Worm (Caenorhabditis elegans) whole organism, L4 larva: ENCODE measurements around the gene fbxb-99.

Source experiments
- F37D6.2 ChIP-seq: sonication (generic microtip); optimal IDR thresholded peaks from 2 replicates; lab custom pipeline; 2016; ENCODE audit warnings: mild to moderate bottlenecking, missing genetic modification characterization, missing compliant biosample characterization
- F44E2.7 ChIP-seq: fragments of 200-800 bp; sonication (Bioruptor generic); IDR thresholded peaks from 2 replicates; pipeline ENCODE4 v2.1.2; 2022; ENCODE audit warnings: missing genetic modification characterization, missing compliant biosample characterization
- T26A8.4 ChIP-seq: fragments of 200-800 bp; sonication (Bioruptor generic); IDR thresholded peaks from 2 replicates; pipeline ENCODE4 v1.3.6; 2022; ENCODE audit warnings: missing genetic modification characterization, missing compliant biosample characterization
- Y48G9A.11 ChIP-seq: fragments of 200-800 bp; sonication (Bioruptor generic); IDR thresholded peaks from 2 replicates; pipeline ENCODE4 v1.3.6; 2022; ENCODE audit warnings: missing genetic modification reagents, missing genetic modification characterization, missing compliant biosample characterization
- Y5F2A.4 ChIP-seq: fragments of 200-800 bp; sonication (Bioruptor generic); optimal IDR thresholded peaks from 2 replicates; lab custom pipeline; 2018; ENCODE audit warnings: mild to moderate bottlenecking, missing genetic modification characterization, missing compliant biosample characterization
- ZK337.2 ChIP-seq: fragments of 200-800 bp; sonication (Bioruptor generic); IDR thresholded peaks from 2 replicates; pipeline ENCODE4 v1.3.6; 2022; ENCODE audit warnings: missing genetic modification reagents, missing genetic modification characterization, missing compliant biosample characterization
- ZK546.5 ChIP-seq, 2 experiments: sonication (generic microtip); optimal IDR thresholded peaks; 2 replicates each; lab custom pipeline; 2017; ENCODE audit warnings: missing biosample characterization in 2 of 2, missing genetic modification characterization in 2 of 2
- attf-4 ChIP-seq: sonication (generic microtip); optimal IDR thresholded peaks from 3 replicates; lab custom pipeline; 2017; ENCODE audit warnings: missing biosample characterization, missing genetic modification characterization
- ceh-20 ChIP-seq: fragments of 200-800 bp; sonication (Bioruptor generic); IDR thresholded peaks from 2 replicates; pipeline ENCODE4 v1.3.6; 2022; ENCODE audit warnings: missing genetic modification reagents, missing genetic modification characterization, missing compliant biosample characterization
- ceh-32 ChIP-seq: sonication (generic microtip); optimal IDR thresholded peaks from 2 replicates; lab custom pipeline; 2016; ENCODE audit warnings: mild to moderate bottlenecking, missing genetic modification characterization, missing compliant biosample characterization; ENCODE audit not compliant: poor library complexity
- cey-2 ChIP-seq: sonication (generic microtip); optimal IDR thresholded peaks from 3 replicates; lab custom pipeline; 2017; ENCODE audit warnings: missing genetic modification characterization, mild to moderate bottlenecking, missing compliant biosample characterization, antibody characterized with exemption, borderline replicate concordance; ENCODE audit not compliant: insufficient read depth
- ctbp-1 ChIP-seq: fragments of 200-800 bp; sonication (Bioruptor generic); IDR thresholded peaks from 2 replicates; pipeline ENCODE4 v1.3.6; 2022; ENCODE audit warnings: missing genetic modification reagents, missing genetic modification characterization, missing compliant biosample characterization
- daf-12 ChIP-seq: fragments of 150-350 bp; optimal IDR thresholded peaks from 2 replicates; lab custom pipeline; 2014; ENCODE audit warnings: missing biosample characterization, missing genetic modification reagents, missing genetic modification characterization
- daf-16 ChIP-seq, 3 experiments: sonication (generic microtip); optimal IDR thresholded peaks; 2 replicates each; lab custom pipeline; 2016 to 2017; ENCODE audit warnings: missing genetic modification characterization in 3 of 3, missing genetic modification reagents in 3 of 3, mild to moderate bottlenecking in 2 of 3, missing compliant biosample characterization in 2 of 3, missing biosample characterization in 1 of 3, moderate library complexity in 1 of 3
- dmd-6 ChIP-seq: fragments of 200-800 bp; sonication (Bioruptor generic); IDR thresholded peaks from 2 replicates; pipeline ENCODE4 v1.3.6; 2022; ENCODE audit warnings: missing genetic modification reagents, missing genetic modification characterization, missing compliant biosample characterization
- dmd-9 ChIP-seq: fragments of 200-800 bp; sonication (Bioruptor generic); IDR thresholded peaks from 2 replicates; pipeline ENCODE4 v1.3.6; 2022; ENCODE audit warnings: missing genetic modification reagents, missing genetic modification characterization, missing compliant biosample characterization
- dve-1 ChIP-seq: sonication (generic microtip); optimal IDR thresholded peaks from 2 replicates; lab custom pipeline; 2017; ENCODE audit warnings: antibody characterized with exemption, mild to moderate bottlenecking, missing genetic modification characterization, missing compliant biosample characterization; ENCODE audit not compliant: insufficient read depth
- fkh-10 ChIP-seq: fragments of 150-350 bp; optimal IDR thresholded peaks from 2 replicates; lab custom pipeline; 2014; ENCODE audit warnings: missing biosample characterization, missing genetic modification reagents, missing genetic modification characterization
- fos-1 ChIP-seq: fragments of 150-350 bp; optimal IDR thresholded peaks from 2 replicates; lab custom pipeline; 2014; ENCODE audit warnings: missing biosample characterization, missing genetic modification characterization
- gei-8 ChIP-seq: fragments of 200-800 bp; sonication (Bioruptor generic); optimal IDR thresholded peaks from 2 replicates; lab custom pipeline; 2018; ENCODE audit warnings: mild to moderate bottlenecking, missing genetic modification characterization, missing compliant biosample characterization
- hlh-11 ChIP-seq: fragments of 200-800 bp; sonication (Bioruptor generic); optimal IDR thresholded peaks from 2 replicates; lab custom pipeline; 2018; ENCODE audit warnings: mild to moderate bottlenecking, missing genetic modification characterization, missing compliant biosample characterization
- hmg-1.1 ChIP-seq: fragments of 200-800 bp; sonication (Bioruptor generic); IDR thresholded peaks from 2 replicates; pipeline ENCODE4 v1.3.6; 2022; ENCODE audit warnings: missing genetic modification reagents, missing genetic modification characterization, missing compliant biosample characterization
- lim-7 ChIP-seq: fragments of 200-800 bp; sonication (Bioruptor generic); IDR thresholded peaks from 2 replicates; pipeline ENCODE4 v1.3.6; 2022; ENCODE audit warnings: missing genetic modification characterization, missing compliant biosample characterization
- lin-1 ChIP-seq: fragments of 200-800 bp; sonication (Bioruptor generic); IDR thresholded peaks from 2 replicates; pipeline ENCODE4 v1.3.6; 2022; ENCODE audit warnings: missing genetic modification reagents, missing genetic modification characterization, missing compliant biosample characterization
- lin-29 ChIP-seq: fragments of 200-800 bp; sonication (Bioruptor generic); IDR thresholded peaks from 2 replicates; pipeline ENCODE4 v1.3.6; 2022; ENCODE audit warnings: missing genetic modification reagents, missing genetic modification characterization, missing compliant biosample characterization
- lin-38 ChIP-seq: fragments of 200-800 bp; sonication (Bioruptor generic); IDR thresholded peaks from 2 replicates; pipeline ENCODE4 v1.3.6; 2022; ENCODE audit warnings: missing genetic modification reagents, missing genetic modification characterization, missing compliant biosample characterization
- lir-3 ChIP-seq: sonication (generic microtip); optimal IDR thresholded peaks from 2 replicates; lab custom pipeline; 2016; ENCODE audit warnings: mild to moderate bottlenecking, missing genetic modification characterization, missing compliant biosample characterization
- mdl-1 ChIP-seq, 2 experiments: fragments of 150-350 bp in 1 of 2; sonication (generic microtip) in 1 of 2; optimal IDR thresholded peaks; 2 replicates each; lab custom pipeline; 2014 to 2017; ENCODE audit warnings: missing biosample characterization in 2 of 2, missing genetic modification characterization in 2 of 2
- mes-2 ChIP-seq: sonication (generic microtip); optimal IDR thresholded peaks from 2 replicates; lab custom pipeline; 2016; ENCODE audit warnings: missing genotype, mild to moderate bottlenecking, missing genetic modification characterization, missing compliant biosample characterization; ENCODE audit not compliant: poor library complexity, severe bottlenecking
- mxl-2 ChIP-seq: fragments of 200-800 bp; sonication (Bioruptor generic); conservative IDR thresholded peaks from 2 replicates; pipeline ENCODE4 v1.3.6; 2022; ENCODE audit warnings: missing genetic modification reagents, missing genetic modification characterization, missing compliant biosample characterization
- mxl-3 ChIP-seq: fragments of 200-800 bp; sonication (Bioruptor generic); optimal IDR thresholded peaks from 2 replicates; lab custom pipeline; 2018; ENCODE audit warnings: mild to moderate bottlenecking, missing genetic modification characterization, missing compliant biosample characterization
- nhr-237 ChIP-seq: sonication (generic microtip); optimal IDR thresholded peaks from 2 replicates; lab custom pipeline; 2017; ENCODE audit warnings: missing biosample characterization, missing genetic modification characterization
- nhr-28 ChIP-seq: fragments of 150-350 bp; optimal IDR thresholded peaks from 2 replicates; lab custom pipeline; 2014; ENCODE audit warnings: missing biosample characterization, missing genetic modification characterization
- nhr-42 ChIP-seq: fragments of 200-800 bp; sonication (Bioruptor generic); IDR thresholded peaks from 2 replicates; pipeline ENCODE4 v1.3.6; 2022; ENCODE audit warnings: missing genetic modification characterization, missing compliant biosample characterization
- nhr-6 ChIP-seq: fragments of 150-350 bp; optimal IDR thresholded peaks from 2 replicates; lab custom pipeline; 2014; ENCODE audit warnings: missing biosample characterization, missing genetic modification characterization
- nhr-77 ChIP-seq: fragments of 150-350 bp; optimal IDR thresholded peaks from 2 replicates; lab custom pipeline; 2014; ENCODE audit warnings: missing biosample characterization, missing genetic modification characterization
- php-3 ChIP-seq: fragments of 200-800 bp; sonication (Bioruptor generic); IDR thresholded peaks from 2 replicates; pipeline ENCODE4 v1.3.6; 2022; ENCODE audit warnings: missing genetic modification reagents, missing genetic modification characterization, missing compliant biosample characterization
- pqm-1 ChIP-seq: sonication (generic microtip); optimal IDR thresholded peaks from 2 replicates; lab custom pipeline; 2017; ENCODE audit warnings: missing biosample characterization, missing genetic modification characterization
- saeg-2 ChIP-seq: fragments of 200-800 bp; sonication (Bioruptor generic); IDR thresholded peaks from 2 replicates; pipeline ENCODE4 v1.3.6; 2022; ENCODE audit warnings: missing genetic modification reagents, missing genetic modification characterization, missing compliant biosample characterization
- tra-1 ChIP-seq: fragments of 200-800 bp; sonication (Bioruptor generic); IDR thresholded peaks from 2 replicates; pipeline ENCODE4 v1.3.6; 2022; ENCODE audit warnings: missing genetic modification reagents, missing genetic modification characterization, missing compliant biosample characterization
- unc-62 ChIP-seq, 3 experiments: fragments of 150-350 bp in 1 of 3; sonication (generic microtip); optimal IDR thresholded peaks in 2 of 3; peaks in 1 of 3; 1 replicate in 1 of 3; 2 replicates in 2 of 3; lab custom pipeline; 2014 to 2017; ENCODE audit warnings: missing biosample characterization in 3 of 3, missing genetic modification characterization in 3 of 3, missing genetic modification reagents in 3 of 3, missing genotype in 1 of 3
- zag-1 ChIP-seq: fragments of 150-350 bp; optimal IDR thresholded peaks from 2 replicates; lab custom pipeline; 2014; ENCODE audit warnings: missing biosample characterization, missing genetic modification characterization
- ztf-11 ChIP-seq: fragments of 150-350 bp; optimal IDR thresholded peaks from 2 replicates; lab custom pipeline; 2014; ENCODE audit warnings: missing biosample characterization, missing genetic modification characterization
- ztf-7 ChIP-seq: fragments of 150-350 bp; optimal IDR thresholded peaks from 2 replicates; lab custom pipeline; 2014; ENCODE audit warnings: missing biosample characterization, missing genetic modification characterization

fbxb-99 gene

DNA sequence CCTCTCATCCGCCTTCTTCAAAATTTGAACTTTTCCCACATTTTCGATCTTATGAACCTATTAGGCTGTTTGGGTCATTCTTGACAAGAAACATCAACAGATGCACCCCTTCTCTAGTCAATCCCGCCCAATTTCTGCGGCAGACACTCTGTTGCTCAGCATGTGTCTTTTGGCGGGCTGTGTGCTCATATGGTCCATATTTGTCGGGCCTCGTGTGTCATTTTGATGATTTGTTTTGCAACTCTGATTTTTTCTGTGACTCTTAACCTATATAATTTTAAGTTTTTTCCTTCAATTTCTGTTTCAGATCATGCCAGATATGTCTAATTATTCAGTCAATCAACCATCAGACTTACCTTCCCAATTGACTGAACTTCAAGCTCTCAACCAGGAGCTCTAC, 6.1 kb downstream of the fbxb-99 start, which contains the start of gene T24E12.13:
TSS of gene T24E12.13 (plus strand) at position 301 of the 400 bp plus-strand sequence.
- no peak for TF ChIP-seq zag-1 (tag; lab: Kevin White, UChicago)
- TF ChIP-seq gei-8 (GFP tag; lab: Kevin White, UChicago), result no peak
- no peak for TF ChIP-seq dmd-9 (GFP tag; lab: Robert Waterston, UW)
- no peak for TF ChIP-seq lir-3 (tag; lab: Kevin White, UChicago)
- no peak for TF ChIP-seq T26A8.4 (GFP tag; lab: Robert Waterston, UW)
- no peak for TF ChIP-seq F37D6.2 (tag; lab: Kevin White, UChicago)
- TF ChIP-seq hlh-11 (tag; lab: Kevin White, UChicago), result no peak

- TF ChIP-seq cey-2 (tag; lab: Kevin White, UChicago) (peak; percentile 21), mdl-1 (tag; optimal IDR thresholded peaks at IDR 0.05; lab: Kevin White, UChicago) (peak in 1 of 2 experiments; percentile 53), nhr-42 (GFP tag; lab: Robert Waterston, UW) (0 out of 2 replicates have a peak, but pooled peaks have one; percentile 18), mxl-3 (GFP tag; lab: Kevin White, UChicago) (peak; percentile 50), fos-1 (tag; lab: Kevin White, UChicago) (peak; percentile 36), saeg-2 (GFP tag; lab: Robert Waterston, UW) (no peak), dmd-6 (peak; percentile 98), ceh-20 (GFP tag; lab: Robert Waterston, UW) (peak; percentile 80), lin-38 (no peak), ztf-11 (tag; lab: Kevin White, UChicago) (no peak), hmg-1.1 (GFP tag; lab: Robert Waterston, UW) (no peak), nhr-77 (tag; lab: Kevin White, UChicago) (peak; percentile 97), F37D6.2 (tag; lab: Kevin White, UChicago) (no peak), nhr-237 (tag; lab: Kevin White, UChicago) (no peak), lim-7 (GFP tag; lab: Robert Waterston, UW) (no peak), daf-16 (GFP tag; optimal IDR thresholded peaks at IDR 0.05; lab: Kevin White, UChicago) (peak in 1 of 2 experiments; percentile 23), daf-16 (tag; optimal IDR thresholded peaks at IDR 0.05; lab: Kevin White, UChicago) (peak; percentile 96), ZK337.2 (no peak), Y48G9A.11 (GFP tag; lab: Robert Waterston, UW) (no peak), mxl-2 (GFP tag; lab: Robert Waterston, UW) (no peak), tra-1 (peak; percentile 96), dve-1 (tag; lab: Kevin White, UChicago) (no peak), nhr-28 (tag; lab: Kevin White, UChicago) (peak; percentile 98), ctbp-1 (GFP tag; lab: Robert Waterston, UW) (no peak), php-3 (GFP tag; lab: Robert Waterston, UW) (peak; percentile 100), unc-62 (GFP tag; optimal IDR thresholded peaks at IDR 0.05 in 1 of 2; lab: Kevin White, UChicago) (peak; percentile 70 to 98), unc-62 (tag; optimal IDR thresholded peaks at IDR 0.05; lab: Kevin White, UChicago) (no peak), lin-29 (no peak), ceh-32 (tag; lab: Kevin White, UChicago) (no peak), daf-12 (tag; lab: Kevin White, UChicago) (no peak), lin-1 (GFP tag; lab: Robert Waterston, UW) (peak; percentile 91), Y5F2A.4 (GFP tag; lab: Kevin White, UChicago) (no peak), pqm-1 (peak; percentile 100), hlh-11 (tag; lab: Kevin White, UChicago) (peak; percentile 79), ztf-7 (no peak), ZK546.5 (tag; optimal IDR thresholded peaks at IDR 0.05; lab: Kevin White, UChicago) (no peak), F44E2.7 (GFP tag; lab: Robert Waterston, UW) (no peak), attf-4 (tag; lab: Kevin White, UChicago) (no peak), nhr-6 (tag; lab: Kevin White, UChicago) (peak; percentile 100), fkh-10 (no peak), mes-2 (tag; lab: Kevin White, UChicago) (no peak)
Observed at ce11 chrII:3786538-3786937, 6.7 kb downstream of the fbxb-99 start.
